Worm (Caenorhabditis elegans): Measurements from ENCODE around the gene srv-27.

Gene srv-27

DNA sequence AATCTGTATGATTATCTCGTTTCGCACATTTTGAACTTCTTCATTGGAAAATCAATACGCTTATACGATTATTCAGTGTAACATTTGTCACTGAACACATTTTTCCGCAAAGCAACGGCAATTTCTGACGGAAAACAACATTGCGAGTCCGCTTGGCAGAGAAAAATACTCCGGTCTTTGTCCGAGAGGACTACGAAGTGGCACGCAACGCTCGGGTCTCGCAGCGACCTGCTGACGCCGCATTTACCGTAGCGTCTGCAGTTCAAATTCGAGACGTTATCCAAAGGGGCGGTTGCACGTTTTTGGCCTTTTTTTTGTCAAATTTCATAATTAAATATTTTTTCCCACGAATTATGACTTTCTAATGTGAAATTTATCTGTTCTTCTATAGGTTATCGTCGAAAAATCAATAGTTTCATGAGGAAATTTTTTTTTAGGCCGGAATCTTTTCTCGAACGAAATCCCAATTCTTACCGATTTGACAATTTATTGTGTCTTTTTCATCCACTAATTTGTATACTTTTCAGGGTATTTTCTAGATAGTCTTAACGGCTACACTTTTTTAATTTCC, 25.6 kb upstream of the srv-27 start, which contains the start of gene sqd-1 (continued):
- peak; percentile 66 for TF ChIP-seq dve-1 (tag; optimal IDR thresholded peaks at IDR 0.05)
- no peak for TF ChIP-seq elt-4 (tag; optimal IDR thresholded peaks at IDR 0.05)
- no peak for TF ChIP-seq pag-3 (tag; optimal IDR thresholded peaks at IDR 0.05; ENCODE audit: borderline replicate concordance)
- peak; percentile 28 for TF ChIP-seq fkh-10 (GFP tag; optimal IDR thresholded peaks at IDR 0.05)
- TF ChIP-seq elt-2 (tag; optimal IDR thresholded peaks at IDR 0.05) = peak; percentile 54
- peak; percentile 39 for TF ChIP-seq sox-4 (tag; optimal IDR thresholded peaks at IDR 0.05)
- peak; percentile 24 for TF ChIP-seq syd-9 (tag; optimal IDR thresholded peaks at IDR 0.05)
- peak; percentile 60 for TF ChIP-seq hlh-30 (tag; optimal IDR thresholded peaks at IDR 0.05; ENCODE audit: insufficient read depth)
- TF ChIP-seq F13H6.1 (tag; optimal IDR thresholded peaks at IDR 0.05) = peak; percentile 44
- TF ChIP-seq ceh-45 (GFP tag; IDR thresholded peaks at IDR 0.05) = no peak
- TF ChIP-seq Y22D7AL.16 (tag; optimal IDR thresholded peaks at IDR 0.05) = no peak
- no peak for TF ChIP-seq pqm-1 (tag; optimal IDR thresholded peaks at IDR 0.05)
- TF ChIP-seq ttx-3 (tag; optimal IDR thresholded peaks at IDR 0.05) = no peak
- TF ChIP-seq K09A11.1 (tag; optimal IDR thresholded peaks at IDR 0.05; ENCODE audit: insufficient read depth) = peak; percentile 27
- TF ChIP-seq ref-2 (tag; optimal IDR thresholded peaks at IDR 0.05) = peak; percentile 80
- TF ChIP-seq pha-4 (tag; optimal IDR thresholded peaks at IDR 0.05) = no peak
- TF ChIP-seq hlh-13 (GFP tag; optimal IDR thresholded peaks at IDR 0.05) = no peak
- TF ChIP-seq pax-1 (tag; optimal IDR thresholded peaks at IDR 0.05) = peak; percentile 57
- peak; percentile 46 for TF ChIP-seq ceh-19 (GFP tag; optimal IDR thresholded peaks at IDR 0.05)
- TF ChIP-seq T23F11.4 (GFP tag; optimal IDR thresholded peaks at IDR 0.05) = no peak
- no peak for TF ChIP-seq zip-5 (tag; optimal IDR thresholded peaks at IDR 0.05)
- TF ChIP-seq ahr-1 (tag; optimal IDR thresholded peaks at IDR 0.05) = no peak
- TF ChIP-seq unc-3 (GFP tag; conservative IDR thresholded peaks at IDR 0.05) = no peak
- no peak for TF ChIP-seq unc-3 (tag; optimal IDR thresholded peaks at IDR 0.05)
- TF ChIP-seq ceh-6 (GFP tag; optimal IDR thresholded peaks at IDR 0.05) = peak; percentile 26
- peak; percentile 31 for TF ChIP-seq ztf-16 (tag; optimal IDR thresholded peaks at IDR 0.05)
- TF ChIP-seq tbx-7 (tag; optimal IDR thresholded peaks at IDR 0.05) = no peak
- no peak for TF ChIP-seq lin-11 (tag; optimal IDR thresholded peaks at IDR 0.05)
- TF ChIP-seq pros-1 (tag; optimal IDR thresholded peaks at IDR 0.05) = peak; percentile 39
- peak; percentile 33 for TF ChIP-seq hlh-6 (tag; optimal IDR thresholded peaks at IDR 0.05)
- TF ChIP-seq npax-4 (tag; optimal IDR thresholded peaks at IDR 0.05) = peak; percentile 20
- peak; percentile 81 for TF ChIP-seq rnt-1 (tag; optimal IDR thresholded peaks at IDR 0.05)
- TF ChIP-seq sdc-2 (tag; optimal IDR thresholded peaks at IDR 0.05) = peak; percentile 0
- TF ChIP-seq ceh-14 (tag; optimal IDR thresholded peaks at IDR 0.05) = no peak
- TF ChIP-seq eyg-1 (tag; optimal IDR thresholded peaks at IDR 0.05) = no peak
- peak; percentile 80 for TF ChIP-seq madf-2 (tag; optimal IDR thresholded peaks at IDR 0.05)
- peak; percentile 59 for TF ChIP-seq unc-86 (tag; optimal IDR thresholded peaks at IDR 0.05)

DNA sequence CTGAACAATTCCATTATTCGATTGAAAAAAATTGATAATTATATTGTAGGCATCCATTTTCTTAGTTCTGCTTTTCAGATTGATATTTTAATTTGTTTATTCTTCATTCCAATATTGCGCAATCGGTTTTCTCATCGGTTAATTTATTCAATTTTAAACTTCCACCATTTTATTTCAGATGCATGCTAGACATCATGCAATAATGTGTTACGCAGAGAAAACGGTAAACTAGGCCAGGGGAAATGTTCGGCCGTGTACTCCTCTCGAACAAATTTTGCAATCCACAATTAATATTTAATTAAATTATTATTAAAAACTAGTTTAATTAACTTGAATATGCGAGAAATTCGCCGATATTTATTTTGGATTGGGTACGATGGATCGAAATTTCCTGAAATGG, 23.5 kb upstream of the srv-27 start, which contains the start of gene Y73B6BL.29:
Gene Y73B6BL.29, plus strand, starts transcription at position 263 of the 400 bp plus-strand sequence.
- TF ChIP-seq ceh-2 (tag; optimal IDR thresholded peaks at IDR 0.05) = peak; percentile 92
- TF ChIP-seq ttx-3 (tag; optimal IDR thresholded peaks at IDR 0.05) = peak; percentile 54
- TF ChIP-seq ceh-34 (tag; optimal IDR thresholded peaks at IDR 0.05) = peak; percentile 13
- TF ChIP-seq madf-2 (tag; optimal IDR thresholded peaks at IDR 0.05) = no peak
- peak; percentile 58 for TF ChIP-seq elt-2 (tag; optimal IDR thresholded peaks at IDR 0.05)
- peak; percentile 56 for TF ChIP-seq ceh-14 (tag; optimal IDR thresholded peaks at IDR 0.05)
- no peak for TF ChIP-seq pha-4 (tag; optimal IDR thresholded peaks at IDR 0.05)
- TF ChIP-seq tbx-7 (tag; optimal IDR thresholded peaks at IDR 0.05) = peak; percentile 86
- TF ChIP-seq pros-1 (tag; optimal IDR thresholded peaks at IDR 0.05) = no peak
- TF ChIP-seq unc-3 (GFP tag; conservative IDR thresholded peaks at IDR 0.05) = no peak
- TF ChIP-seq unc-3 (tag; optimal IDR thresholded peaks at IDR 0.05) = peak; percentile 27
- TF ChIP-seq ets-4 (tag; optimal IDR thresholded peaks at IDR 0.05) = peak; percentile 96
- TF ChIP-seq K09A11.1 (tag; optimal IDR thresholded peaks at IDR 0.05; ENCODE audit: insufficient read depth) = no peak
- peak; percentile 86 for TF ChIP-seq hlh-8 (tag; optimal IDR thresholded peaks at IDR 0.05)
- no peak for TF ChIP-seq fkh-6 (tag; optimal IDR thresholded peaks at IDR 0.05)
- TF ChIP-seq ceh-6 (GFP tag; optimal IDR thresholded peaks at IDR 0.05) = no peak
- TF ChIP-seq F13H6.1 (tag; optimal IDR thresholded peaks at IDR 0.05) = peak; percentile 46
- TF ChIP-seq ceh-31 (tag; optimal IDR thresholded peaks at IDR 0.05) = peak; percentile 91
- TF ChIP-seq unc-55 (GFP tag; optimal IDR thresholded peaks at IDR 0.05) = peak; percentile 6
- peak; percentile 87 for TF ChIP-seq tbx-2 (tag; optimal IDR thresholded peaks at IDR 0.05)
- TF ChIP-seq lim-6 (tag; optimal IDR thresholded peaks at IDR 0.05) = peak; percentile 32
- peak; percentile 56 for TF ChIP-seq ceh-19 (GFP tag; optimal IDR thresholded peaks at IDR 0.05)
- TF ChIP-seq C38D4.7 (GFP tag; optimal IDR thresholded peaks at IDR 0.05) = no peak
- peak; percentile 40 for TF ChIP-seq pha-2 (tag; optimal IDR thresholded peaks at IDR 0.05)
- peak; percentile 69 for TF ChIP-seq pqm-1 (tag; optimal IDR thresholded peaks at IDR 0.05)
- no peak for TF ChIP-seq ahr-1 (tag; optimal IDR thresholded peaks at IDR 0.05)
- TF ChIP-seq ref-2 (tag; optimal IDR thresholded peaks at IDR 0.05) = peak; percentile 90
- peak; percentile 75 for TF ChIP-seq fax-1 (tag; optimal IDR thresholded peaks at IDR 0.05)
- TF ChIP-seq nfya-1 (tag; optimal IDR thresholded peaks at IDR 0.05) = peak; percentile 50

All from whole organism, late embryonic.